Fruit fly (Drosophila melanogaster) whole organism, embryonic: Measurements from ENCODE around the gene CG31792.

Source experiments
- Antp ChIP-seq: fragments of 200-800 bp; sonication (Bioruptor generic); optimal IDR thresholded peaks from 3 replicates; lab custom pipeline; 2016; ENCODE audit warnings: missing biosample characterization, missing genetic modification characterization
- B-H1 ChIP-seq: fragments of 200-800 bp; sonication (Bioruptor generic); IDR thresholded peaks from 3 replicates; pipeline ENCODE4 v1.3.6; 2022; ENCODE audit warnings: missing biosample characterization, missing genetic modification characterization
- Bteb2 ChIP-seq: fragments of 200-800 bp; sonication (Bioruptor generic); optimal IDR thresholded peaks from 2 replicates; lab custom pipeline; 2016; ENCODE audit warnings: missing biosample characterization, missing genetic modification characterization
- CG10321 ChIP-seq: fragments of 200-800 bp; sonication (Bioruptor generic); IDR thresholded peaks from 2 replicates; pipeline ENCODE4 v1.3.6; 2022; ENCODE audit warnings: missing biosample characterization, missing genetic modification characterization
- CG10979 ChIP-seq: fragments of 200-800 bp; sonication (Bioruptor generic); optimal IDR thresholded peaks from 2 replicates; lab custom pipeline; 2018; ENCODE audit warnings: missing biosample characterization, mild to moderate bottlenecking, missing genetic modification characterization, moderate library complexity
- CG11723 ChIP-seq: fragments of 200-800 bp; sonication (Bioruptor generic); optimal IDR thresholded peaks from 2 replicates; lab custom pipeline; 2017; ENCODE audit warnings: missing biosample characterization, mild to moderate bottlenecking, missing genetic modification characterization
- CG13287 ChIP-seq: fragments of 200-800 bp; sonication (Bioruptor generic); IDR thresholded peaks from 2 replicates; pipeline ENCODE4 v1.3.6; 2022; ENCODE audit warnings: missing biosample characterization, missing genetic modification characterization; ENCODE audit not compliant: partially characterized antibody
- CG1529 ChIP-seq: fragments of 200-800 bp; sonication (Bioruptor generic); optimal IDR thresholded peaks from 3 replicates; lab custom pipeline; 2018; ENCODE audit warnings: missing biosample characterization, missing genetic modification characterization
- CG17186 ChIP-seq: fragments of 200-800 bp; sonication (Bioruptor generic); optimal IDR thresholded peaks from 3 replicates; lab custom pipeline; 2017; ENCODE audit warnings: missing biosample characterization, missing genetic modification reagents, missing genetic modification characterization
- CG17361 ChIP-seq: fragments of 200-800 bp; sonication (Bioruptor generic); IDR thresholded peaks from 3 replicates; pipeline ENCODE4 v1.3.6; 2022; ENCODE audit warnings: missing biosample characterization, missing genetic modification characterization
- CG30403 ChIP-seq: fragments of 200-800 bp; sonication (Bioruptor generic); optimal IDR thresholded peaks from 3 replicates; lab custom pipeline; 2016; ENCODE audit warnings: missing biosample characterization, missing genetic modification characterization
- CG31441 ChIP-seq: fragments of 200-800 bp; sonication (Bioruptor generic); IDR thresholded peaks from 2 replicates; pipeline ENCODE4 v1.3.6; 2022; ENCODE audit warnings: missing biosample characterization, missing genetic modification characterization
- CG32772 ChIP-seq: fragments of 200-800 bp; sonication (Bioruptor generic); IDR thresholded peaks from 2 replicates; pipeline ENCODE4 v1.3.6; 2022; ENCODE audit warnings: missing biosample characterization, missing genetic modification characterization
- CG3838 ChIP-seq: fragments of 200-800 bp; sonication (Bioruptor generic); optimal IDR thresholded peaks from 3 replicates; lab custom pipeline; 2016; ENCODE audit warnings: missing biosample characterization, missing genetic modification characterization
- CG43689 ChIP-seq: fragments of 200-800 bp; sonication (Bioruptor generic); IDR thresholded peaks from 2 replicates; pipeline ENCODE4 v1.3.6; 2022; ENCODE audit warnings: missing biosample characterization, missing genetic modification characterization
- CG9215 ChIP-seq: fragments of 200-800 bp; sonication (Bioruptor generic); IDR thresholded peaks from 2 replicates; pipeline ENCODE4 v1.3.6; 2022; ENCODE audit warnings: missing biosample characterization, missing genetic modification characterization
- CG9609 ChIP-seq: fragments of 200-800 bp; sonication (Bioruptor generic); optimal IDR thresholded peaks from 3 replicates; lab custom pipeline; 2016; ENCODE audit warnings: missing biosample characterization, missing genetic modification characterization
- CrebB ChIP-seq: fragments of 200-800 bp; sonication (Bioruptor generic); optimal IDR thresholded peaks from 3 replicates; lab custom pipeline; 2018; ENCODE audit warnings: missing biosample characterization, mild to moderate bottlenecking, missing genetic modification characterization
- D19A ChIP-seq: fragments of 200-800 bp; optimal IDR thresholded peaks from 3 replicates; lab custom pipeline; 2019; ENCODE audit warnings: missing biosample characterization, mild to moderate bottlenecking, missing genetic modification characterization, moderate library complexity
- Dfd ChIP-seq, 2 experiments: fragments of >200 bp; optimal IDR thresholded peaks; 2 replicates each; lab custom pipeline; 2017; ENCODE audit warnings: missing biosample characterization in 2 of 2, missing genetic modification characterization in 2 of 2
- Doc2 ChIP-seq: fragments of 200-800 bp; sonication (Bioruptor generic); IDR thresholded peaks from 2 replicates; pipeline ENCODE4 v1.3.6; 2022; ENCODE audit warnings: missing biosample characterization, missing genetic modification characterization
- HLH3B ChIP-seq: fragments of 200-800 bp; sonication (Bioruptor generic); IDR thresholded peaks from 2 replicates; pipeline ENCODE4 v1.3.6; 2022; ENCODE audit warnings: missing biosample characterization, missing genetic modification characterization
- Hmr ChIP-seq: fragments of 200-800 bp; sonication (Bioruptor generic); optimal IDR thresholded peaks from 3 replicates; lab custom pipeline; 2017; ENCODE audit warnings: mild to moderate bottlenecking, missing biosample characterization, missing genetic modification reagents, missing genetic modification characterization
- Hr3 ChIP-seq: fragments of 200-800 bp; sonication (Bioruptor generic); optimal IDR thresholded peaks from 3 replicates; lab custom pipeline; 2016; ENCODE audit warnings: missing biosample characterization, missing genetic modification characterization
- Kr ChIP-seq: fragments of 200-800 bp; sonication (Bioruptor generic); optimal IDR thresholded peaks from 2 replicates; lab custom pipeline; 2017; ENCODE audit warnings: missing biosample characterization, mild to moderate bottlenecking, missing genetic modification characterization
- MESR4 ChIP-seq: fragments of 200-800 bp; sonication (Bioruptor generic); optimal IDR thresholded peaks from 2 replicates; lab custom pipeline; 2018; ENCODE audit warnings: missing biosample characterization, mild to moderate bottlenecking, missing genetic modification characterization, moderate library complexity
- NC2α ChIP-seq: fragments of 200-800 bp; sonication (Bioruptor generic); optimal IDR thresholded peaks from 2 replicates; lab custom pipeline; 2016; ENCODE audit warnings: missing biosample characterization, missing genetic modification characterization
- Neu2 ChIP-seq: fragments of 200-800 bp; sonication (Bioruptor generic); optimal IDR thresholded peaks from 3 replicates; lab custom pipeline; 2016; ENCODE audit warnings: missing biosample characterization, missing genetic modification characterization, borderline replicate concordance
- Optix ChIP-seq: fragments of 200-800 bp; sonication (Bioruptor generic); IDR thresholded peaks from 3 replicates; pipeline ENCODE4 v1.3.6; 2022; ENCODE audit warnings: missing biosample characterization, missing genetic modification characterization
- Spps ChIP-seq: fragments of 200-800 bp; sonication (Bioruptor generic); optimal IDR thresholded peaks from 2 replicates; lab custom pipeline; 2018; ENCODE audit warnings: missing biosample characterization, mild to moderate bottlenecking, missing genetic modification characterization
- Sry-β ChIP-seq: fragments of 200-800 bp; sonication (Bioruptor generic); optimal IDR thresholded peaks from 2 replicates; lab custom pipeline; 2018; ENCODE audit warnings: missing biosample characterization, mild to moderate bottlenecking, missing genetic modification characterization, moderate library complexity
- TFAM ChIP-seq: fragments of 200-800 bp; sonication (Bioruptor generic); optimal IDR thresholded peaks from 2 replicates; lab custom pipeline; 2017; ENCODE audit warnings: missing biosample characterization, missing genetic modification characterization, inconsistent platforms
- ap ChIP-seq: fragments of 200-800 bp; sonication (Bioruptor generic); IDR thresholded peaks from 2 replicates; pipeline ENCODE4 v1.3.6; 2022; ENCODE audit warnings: missing biosample characterization, missing genetic modification characterization
- ato ChIP-seq: fragments of 200-800 bp; sonication (Bioruptor generic); IDR thresholded peaks from 2 replicates; pipeline ENCODE4 v1.3.6; 2022; ENCODE audit warnings: missing biosample characterization, missing genetic modification characterization; ENCODE audit not compliant: partially characterized antibody
- bcd ChIP-seq: fragments of 200-800 bp; sonication (Bioruptor generic); optimal IDR thresholded peaks from 2 replicates; lab custom pipeline; 2017; ENCODE audit warnings: missing biosample characterization, mild to moderate bottlenecking, missing genetic modification characterization
- bowl ChIP-seq: fragments of 200-800 bp; sonication (Bioruptor generic); IDR thresholded peaks from 2 replicates; pipeline ENCODE4 v1.3.6; 2022; ENCODE audit warnings: missing biosample characterization, missing genetic modification characterization
- btn ChIP-seq: fragments of 200-800 bp; sonication (Bioruptor generic); optimal IDR thresholded peaks from 2 replicates; lab custom pipeline; 2016; ENCODE audit warnings: missing biosample characterization, missing genetic modification characterization
- dati ChIP-seq: fragments of 200-800 bp; sonication (Bioruptor generic); IDR thresholded peaks from 2 replicates; pipeline ENCODE4 v1.3.6; 2022; ENCODE audit warnings: missing biosample characterization, missing genetic modification characterization
- fd102C ChIP-seq: fragments of 200-800 bp; sonication (Bioruptor generic); optimal IDR thresholded peaks from 2 replicates; lab custom pipeline; 2018; ENCODE audit warnings: missing biosample characterization, mild to moderate bottlenecking, missing genetic modification characterization, moderate library complexity
- ftz-f1 ChIP-seq: fragments of 200-800 bp; sonication (Bioruptor generic); optimal IDR thresholded peaks from 2 replicates; lab custom pipeline; 2016; ENCODE audit warnings: missing biosample characterization, missing genetic modification characterization
- hbn ChIP-seq: fragments of 200-800 bp; sonication (Bioruptor generic); IDR thresholded peaks from 2 replicates; pipeline ENCODE4 v1.3.6; 2022; ENCODE audit warnings: missing biosample characterization, missing genetic modification characterization; ENCODE audit not compliant: partially characterized antibody
- ind ChIP-seq: fragments of 200-800 bp; sonication (Bioruptor generic); optimal IDR thresholded peaks from 3 replicates; lab custom pipeline; 2016; ENCODE audit warnings: missing biosample characterization, missing genetic modification characterization
- knrl ChIP-seq: fragments of 200-800 bp; sonication (Bioruptor generic); IDR thresholded peaks from 3 replicates; pipeline ENCODE4 v1.3.6; 2022; ENCODE audit warnings: missing biosample characterization, missing genetic modification characterization; ENCODE audit not compliant: partially characterized antibody
- lilli ChIP-seq: fragments of 200-800 bp; sonication (Bioruptor generic); optimal IDR thresholded peaks from 3 replicates; lab custom pipeline; 2016; ENCODE audit warnings: missing biosample characterization, missing genetic modification characterization
- lola ChIP-seq, 3 experiments: fragments of >200 bp in 2 of 3; fragments of 200-800 bp in 1 of 3; sonication (Bioruptor generic) in 1 of 3; optimal IDR thresholded peaks; 2 replicates each; lab custom pipeline; 2017 to 2019; ENCODE audit warnings: missing biosample characterization in 3 of 3, missing genetic modification characterization in 3 of 3, mild to moderate bottlenecking in 1 of 3, moderate library complexity in 1 of 3
- onecut ChIP-seq: fragments of 200-800 bp; sonication (Bioruptor generic); IDR thresholded peaks from 2 replicates; pipeline ENCODE4 v1.3.6; 2022; ENCODE audit warnings: missing biosample characterization, missing genetic modification characterization
- phol ChIP-seq: fragments of 200-800 bp; sonication (Bioruptor generic); optimal IDR thresholded peaks from 3 replicates; lab custom pipeline; 2018; ENCODE audit warnings: missing biosample characterization, mild to moderate bottlenecking, missing genetic modification characterization, moderate library complexity
- pros ChIP-seq: fragments of 200-800 bp; sonication (Bioruptor generic); optimal IDR thresholded peaks from 3 replicates; lab custom pipeline; 2019; ENCODE audit warnings: missing biosample characterization, mild to moderate bottlenecking, missing genetic modification characterization, moderate library complexity
- ro ChIP-seq: fragments of 200-800 bp; sonication (Bioruptor generic); IDR thresholded peaks from 2 replicates; pipeline ENCODE4 v1.3.6; 2022; ENCODE audit warnings: missing biosample characterization, missing genetic modification characterization
- tll ChIP-seq, 2 experiments: fragments of 200-800 bp in 1 of 2; fragments of >200 bp in 1 of 2; sonication (Bioruptor generic) in 1 of 2; optimal IDR thresholded peaks; 2 replicates each; lab custom pipeline; 2017 to 2019; ENCODE audit warnings: missing biosample characterization in 2 of 2, missing genetic modification characterization in 2 of 2, mild to moderate bottlenecking in 1 of 2, moderate library complexity in 1 of 2
- toy ChIP-seq: fragments of 200-800 bp; sonication (Bioruptor generic); IDR thresholded peaks from 2 replicates; pipeline ENCODE4 v1.3.6; 2022; ENCODE audit warnings: missing biosample characterization, missing genetic modification characterization

Gene CG31792

DNA sequence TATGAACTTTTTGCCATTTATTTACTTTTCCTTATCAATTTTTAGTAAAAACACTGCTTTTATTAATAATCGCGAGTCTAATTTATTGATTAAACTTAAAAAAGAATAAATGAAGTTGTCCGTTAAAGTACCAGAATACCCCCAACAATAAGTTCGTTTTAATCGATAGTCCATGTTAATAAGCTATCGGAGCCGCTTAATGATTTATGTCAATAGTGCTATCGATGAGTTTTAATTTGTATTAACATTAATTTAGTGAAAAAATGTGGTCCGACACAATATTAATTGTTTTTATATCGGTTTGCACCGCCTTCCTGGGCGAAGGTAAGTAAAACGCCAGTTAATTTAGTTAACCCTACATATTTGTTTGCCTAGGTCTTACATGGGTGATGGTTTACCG is 51.7 kb downstream of the CG31792 start, which contains the start of gene CG10470 (continued):
- TF ChIP-seq Optix (GFP tag; lab: Robert Waterston, UW): no peak
- peak; percentile 34; the same call in 1 of the 2 replicates for TF ChIP-seq CG31441 (GFP tag; lab: Robert Waterston, UW)
- TF ChIP-seq Dfd (GFP tag; optimal IDR thresholded peaks at IDR 0.05; lab: Kevin White, UChicago): no peak
- TF ChIP-seq Doc2: no peak
- TF ChIP-seq Sry-β: no peak
- no peak for TF ChIP-seq Neu2 (GFP tag; lab: Kevin White, UChicago)
- no peak for TF ChIP-seq Hr3 (GFP tag; lab: Kevin White, UChicago)
- no peak for TF ChIP-seq CG11723
- TF ChIP-seq Kr (GFP tag; lab: Kevin White, UChicago): no peak
- no peak for TF ChIP-seq TFAM
- TF ChIP-seq CG17186 (GFP tag; lab: Kevin White, UChicago): no peak
- TF ChIP-seq tll (GFP tag; optimal IDR thresholded peaks at IDR 0.05; lab: Kevin White, UChicago): no peak
- no peak for TF ChIP-seq Bteb2 (GFP tag; lab: Kevin White, UChicago)
- TF ChIP-seq CG10979 (tag; lab: Kevin White, UChicago): peak; percentile 22
- no peak for TF ChIP-seq CG3838 (GFP tag; lab: Kevin White, UChicago)
- TF ChIP-seq CG9609 (GFP tag; lab: Kevin White, UChicago): no peak
- peak; percentile 41; the same call in 2 of the 3 replicates for TF ChIP-seq CG17361
- peak; percentile 84 for TF ChIP-seq hbn (GFP tag; lab: Robert Waterston, UW)
- no peak for TF ChIP-seq NC2α (GFP tag; lab: Kevin White, UChicago)
- TF ChIP-seq D19A (tag; lab: Kevin White, UChicago): peak; percentile 36
- no peak for TF ChIP-seq Spps (tag; lab: Kevin White, UChicago)
- peak; percentile 70; the same call in 2 of the 3 replicates for TF ChIP-seq knrl (GFP tag; lab: Robert Waterston, UW)
- TF ChIP-seq bowl: no peak
- no peak for TF ChIP-seq dati
- no peak for TF ChIP-seq ap (GFP tag; lab: Robert Waterston, UW)
- TF ChIP-seq pros (GFP tag; lab: Kevin White, UChicago): no peak
- TF ChIP-seq ind (GFP tag; lab: Kevin White, UChicago): no peak
- peak; percentile 71 for TF ChIP-seq ato (GFP tag; lab: Robert Waterston, UW)
- TF ChIP-seq Hmr (GFP tag; lab: Kevin White, UChicago): no peak
- no peak for TF ChIP-seq CG32772 (GFP tag; lab: Robert Waterston, UW)
- TF ChIP-seq toy (GFP tag; lab: Robert Waterston, UW): no peak
- TF ChIP-seq onecut (GFP tag; lab: Robert Waterston, UW): peak; percentile 20; the same call in 1 of the 2 replicates
- peak; percentile 84 for TF ChIP-seq CG13287 (GFP tag; lab: Robert Waterston, UW)
- no peak for TF ChIP-seq fd102C (GFP tag; lab: Kevin White, UChicago)
- TF ChIP-seq ro (GFP tag; lab: Robert Waterston, UW): no peak
- TF ChIP-seq bcd (GFP tag; lab: Kevin White, UChicago): no peak
- no peak for TF ChIP-seq CG43689 (GFP tag; lab: Robert Waterston, UW)
- peak in 1 of 3 experiments; percentile 34 for TF ChIP-seq lola (GFP tag; optimal IDR thresholded peaks at IDR 0.05; lab: Kevin White, UChicago)
- peak; percentile 21 for TF ChIP-seq lilli (GFP tag; lab: Kevin White, UChicago)
- TF ChIP-seq HLH3B (GFP tag; lab: Robert Waterston, UW): no peak
- no peak for TF ChIP-seq CG9215
- peak; percentile 32 for TF ChIP-seq CG30403 (GFP tag; lab: Kevin White, UChicago)
- TF ChIP-seq CG10321 (GFP tag; lab: Robert Waterston, UW): no peak
- TF ChIP-seq Antp (GFP tag; lab: Kevin White, UChicago): no peak
- TF ChIP-seq B-H1 (GFP tag; lab: Robert Waterston, UW): no peak
- TF ChIP-seq MESR4 (GFP tag; lab: Kevin White, UChicago): peak; percentile 70
- no peak for TF ChIP-seq CrebB (tag; lab: Kevin White, UChicago)
- TF ChIP-seq btn (GFP tag; lab: Kevin White, UChicago): no peak
- no peak for TF ChIP-seq ftz-f1 (GFP tag; lab: Kevin White, UChicago)
- TF ChIP-seq phol (tag; lab: Kevin White, UChicago): peak; percentile 43
- no peak for TF ChIP-seq CG1529 (GFP tag; lab: Kevin White, UChicago)
